Worm (Caenorhabditis elegans): Measurements from ENCODE around the gene Y97E10AR.2.

Y97E10AR.2 gene

DNA sequence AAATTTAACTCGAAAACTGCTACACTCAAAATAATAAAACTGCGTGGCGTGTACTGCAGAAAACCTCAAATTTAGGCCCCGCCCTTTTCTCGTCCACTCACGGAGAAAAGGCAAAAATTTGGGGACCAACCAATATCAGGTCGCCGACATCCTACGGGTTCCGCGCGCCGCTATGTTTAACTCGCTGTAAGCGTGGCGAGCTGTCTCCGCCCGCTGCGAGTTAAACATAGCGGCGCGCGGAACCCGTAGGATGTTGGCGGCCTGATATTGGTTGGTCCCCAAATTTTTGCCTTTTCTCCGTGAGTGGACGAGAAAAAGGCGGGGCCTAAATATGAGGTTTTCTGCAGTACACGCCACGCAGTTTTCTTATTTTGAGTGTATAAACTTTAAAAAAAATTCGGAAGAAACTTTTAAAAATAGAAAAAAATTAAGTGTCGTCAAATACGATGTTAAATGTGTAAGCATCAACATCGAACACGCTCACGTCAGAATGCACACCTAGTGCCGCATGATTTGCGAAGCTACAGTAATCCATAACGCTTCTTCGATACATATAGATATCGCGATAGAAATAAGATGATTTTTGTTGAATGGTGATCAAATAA, 18.8 kb downstream of the Y97E10AR.2 start:
- TF ChIP-seq lin-38 (GFP tag; IDR thresholded peaks at IDR 0.05) (0 out of 2 replicates have a peak, but pooled peaks have one; percentile 21), F49E8.2 (tag; optimal IDR thresholded peaks at IDR 0.05; ENCODE audit: borderline replicate concordance) (peak; percentile 40), lim-7 (GFP tag; IDR thresholded peaks at IDR 0.05) (0 out of 2 replicates have a peak, but pooled peaks have one; percentile 6)

DNA sequence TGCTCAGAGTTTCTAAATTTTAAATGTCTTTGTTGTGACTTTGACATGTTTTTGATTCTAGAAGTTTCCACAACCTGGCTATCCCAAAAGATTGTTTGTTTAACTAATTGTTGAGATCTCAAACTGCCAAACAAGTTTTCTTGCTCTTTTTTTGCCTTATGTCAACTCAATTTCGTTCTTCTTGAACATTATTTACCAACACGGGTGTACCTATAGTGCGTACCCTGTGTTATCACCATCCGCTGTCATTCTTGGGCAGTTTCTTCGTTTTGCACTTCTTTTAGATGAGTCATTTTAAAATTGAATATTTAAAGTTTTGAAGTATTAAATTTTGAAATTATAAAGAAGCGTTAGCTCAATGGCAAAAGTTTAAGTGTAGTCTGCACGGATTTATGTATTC, 20.9 kb downstream of the Y97E10AR.2 start, which contains the start of gene sptl-2:
Gene sptl-2, plus strand, starts transcription at position 280 of the 400 bp plus-strand sequence.
- TF ChIP-seq mep-1 (tag; optimal IDR thresholded peaks at IDR 0.05) (peak; percentile 4), daf-16 (GFP tag; optimal IDR thresholded peaks at IDR 0.05) (no peak), daf-16 (tag; optimal IDR thresholded peaks at IDR 0.05) (peak; percentile 40), R02D3.7 (tag; optimal IDR thresholded peaks at IDR 0.05) (no peak), nhr-28 (tag; optimal IDR thresholded peaks at IDR 0.05) (peak; percentile 59), dmd-6 (GFP tag; IDR thresholded peaks at IDR 0.05) (peak; percentile 23), mxl-3 (GFP tag; optimal IDR thresholded peaks at IDR 0.05) (no peak), aly-2 (tag; optimal IDR thresholded peaks at IDR 0.05) (no peak), pqm-1 (tag; optimal IDR thresholded peaks at IDR 0.05) (peak; percentile 84), unc-39 (tag; optimal IDR thresholded peaks at IDR 0.05) (no peak), dve-1 (tag; optimal IDR thresholded peaks at IDR 0.05; ENCODE audit: insufficient read depth) (peak; percentile 15), hmg-1.1 (GFP tag; IDR thresholded peaks at IDR 0.05) (no peak), dmd-8 (GFP tag; IDR thresholded peaks at IDR 0.05) (no peak), skn-1 (tag; optimal IDR thresholded peaks at IDR 0.05) (no peak), zip-11 (GFP tag; IDR thresholded peaks at IDR 0.05) (no peak), daf-8 (GFP tag; IDR thresholded peaks at IDR 0.05) (no peak), arid-1 (GFP tag; conservative IDR thresholded peaks at IDR 0.05) (no peak), lin-29 (GFP tag; IDR thresholded peaks at IDR 0.05) (no peak), mes-2 (tag; optimal IDR thresholded peaks at IDR 0.05; ENCODE audit: poor library complexity, severe bottlenecking) (peak; percentile 8), spr-3 (GFP tag; optimal IDR thresholded peaks at IDR 0.05) (no peak), lin-1 (GFP tag; IDR thresholded peaks at IDR 0.05) (no peak)

DNA sequence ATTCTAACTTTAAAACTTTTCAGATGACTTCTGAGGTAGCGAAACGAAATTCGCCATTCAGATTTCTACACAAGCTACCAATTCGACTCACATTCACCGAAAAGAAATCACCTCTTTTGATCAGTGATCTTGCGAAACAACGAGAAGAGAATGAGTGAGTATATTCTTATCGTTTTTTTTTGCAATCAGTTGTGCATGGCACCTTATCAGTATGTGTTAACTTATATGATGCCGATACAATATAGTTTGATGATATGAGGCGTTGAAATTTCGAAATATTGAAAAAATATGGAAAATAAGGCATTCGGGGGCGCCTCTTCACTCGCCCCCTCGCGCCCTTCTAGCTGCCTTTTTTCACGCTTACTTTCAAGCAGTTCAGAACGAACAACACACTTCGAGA, 21.9 kb downstream of the Y97E10AR.2 start:
- no peak for TF ChIP-seq Y75B8A.6 (GFP tag; IDR thresholded peaks at IDR 0.05)
- TF ChIP-seq nhr-77 (tag; optimal IDR thresholded peaks at IDR 0.05) = no peak
- no peak for TF ChIP-seq aha-1 (tag)
- TF ChIP-seq nhr-111 (GFP tag; optimal IDR thresholded peaks at IDR 0.05) = no peak
- TF ChIP-seq mdl-1 (tag; optimal IDR thresholded peaks at IDR 0.05) = no peak
- no peak for TF ChIP-seq ceh-32 (tag; optimal IDR thresholded peaks at IDR 0.05; ENCODE audit: poor library complexity)
- TF ChIP-seq hmg-1.1 (GFP tag; IDR thresholded peaks at IDR 0.05) = no peak
- TF ChIP-seq lin-1 (GFP tag; IDR thresholded peaks at IDR 0.05) = 0 out of 2 replicates have a peak, but pooled peaks have one; percentile 17
- no peak for TF ChIP-seq F26F4.8 (GFP tag; conservative IDR thresholded peaks at IDR 0.05)
- TF ChIP-seq daf-16 (GFP tag; optimal IDR thresholded peaks at IDR 0.05) = no peak
- TF ChIP-seq daf-16 (tag; optimal IDR thresholded peaks at IDR 0.05) = peak; percentile 39
- TF ChIP-seq jun-1 (tag; optimal IDR thresholded peaks at IDR 0.05) = no peak
- no peak for TF ChIP-seq nhr-11 (tag; optimal IDR thresholded peaks at IDR 0.05)
- no peak for TF ChIP-seq nhr-76 (tag; optimal IDR thresholded peaks at IDR 0.05)
- no peak for TF ChIP-seq lim-7 (GFP tag; IDR thresholded peaks at IDR 0.05)
- TF ChIP-seq gei-8 (GFP tag; optimal IDR thresholded peaks at IDR 0.05) = no peak
- TF ChIP-seq R02D3.7 (tag; optimal IDR thresholded peaks at IDR 0.05) = no peak
- no peak for TF ChIP-seq madf-9 (GFP tag; conservative IDR thresholded peaks at IDR 0.05)
- TF ChIP-seq spr-1 (tag; optimal IDR thresholded peaks at IDR 0.05) = no peak
- peak; percentile 28 for TF ChIP-seq dve-1 (tag; optimal IDR thresholded peaks at IDR 0.05; ENCODE audit: insufficient read depth)
- no peak for TF ChIP-seq madf-5 (GFP tag; IDR thresholded peaks at IDR 0.05)
- no peak for TF ChIP-seq Y48G9A.11 (GFP tag; IDR thresholded peaks at IDR 0.05)
- no peak for TF ChIP-seq attf-4 (tag; optimal IDR thresholded peaks at IDR 0.05)
- TF ChIP-seq hlh-11 (tag; optimal IDR thresholded peaks at IDR 0.05) = peak; percentile 65
- peak; percentile 75 for TF ChIP-seq dmd-6 (GFP tag; IDR thresholded peaks at IDR 0.05)
- TF ChIP-seq T26A8.4 (GFP tag; IDR thresholded peaks at IDR 0.05) = no peak
- TF ChIP-seq Y105C5A.15 (GFP tag; IDR thresholded peaks at IDR 0.05) = no peak
- TF ChIP-seq nhr-48 (tag; optimal IDR thresholded peaks at IDR 0.05) = no peak
- TF ChIP-seq fos-1 (tag; optimal IDR thresholded peaks at IDR 0.05) = no peak
- TF ChIP-seq daf-19 (GFP tag; conservative IDR thresholded peaks at IDR 0.05) = no peak
- no peak for TF ChIP-seq ceh-44 (GFP tag; IDR thresholded peaks at IDR 0.05)
- TF ChIP-seq ama-1 (optimal IDR thresholded peaks at IDR 0.05) = no peak
- TF ChIP-seq unc-39 (tag; optimal IDR thresholded peaks at IDR 0.05) = no peak
- TF ChIP-seq nhr-28 (tag; optimal IDR thresholded peaks at IDR 0.05) = peak; percentile 81

Data from whole organism, L4 larva.